Worm (Caenorhabditis elegans): ENCODE measurements around the gene unc-98.

The unc-98 gene

ce11 chrX:7568684-7569289, 4.6 kb downstream of the unc-98 start:
- TF ChIP-seq T22C8.4 (GFP tag; IDR thresholded peaks at IDR 0.05) = no peak
- no peak for TF ChIP-seq ref-1 (GFP tag; conservative IDR thresholded peaks at IDR 0.05)

ce11 chrX:7565005-7565404, 8.4 kb downstream of the unc-98 start, which contains the start of gene vps-52:
vps-52 (plus strand) TSS chrX:7565323.
- TF ChIP-seq klf-2 (GFP tag; conservative IDR thresholded peaks at IDR 0.05) = no peak
- no peak for TF ChIP-seq tab-1 (GFP tag; IDR thresholded peaks at IDR 0.05)
- TF ChIP-seq ztf-23 (GFP tag; IDR thresholded peaks at IDR 0.05) = no peak
- no peak for TF ChIP-seq ztf-29 (GFP tag; IDR thresholded peaks at IDR 0.05)

ce11 chrX:7563425-7563824, 10.0 kb downstream of the unc-98 start:
- TF ChIP-seq ref-1 (GFP tag; conservative IDR thresholded peaks at IDR 0.05) = no peak
- no peak for TF ChIP-seq ztf-29 (GFP tag; IDR thresholded peaks at IDR 0.05)
- TF ChIP-seq klf-2 (GFP tag; conservative IDR thresholded peaks at IDR 0.05) = no peak
- no peak for TF ChIP-seq tab-1 (GFP tag; IDR thresholded peaks at IDR 0.05)
- TF ChIP-seq T22C8.4 (GFP tag; IDR thresholded peaks at IDR 0.05) = no peak
- TF ChIP-seq med-1 (GFP tag; optimal IDR thresholded peaks at IDR 0.05; ENCODE audit: insufficient read depth) = no peak
- no peak for TF ChIP-seq cog-1 (tag; optimal IDR thresholded peaks at IDR 0.05)
- no peak for TF ChIP-seq flt-1 (GFP tag; IDR thresholded peaks at IDR 0.05)
- no peak for TF ChIP-seq ztf-23 (GFP tag; IDR thresholded peaks at IDR 0.05)

- TF ChIP-seq flt-1 (GFP tag; IDR thresholded peaks at IDR 0.05) (no peak), ztf-23 (GFP tag; IDR thresholded peaks at IDR 0.05) (no peak), ref-1 (GFP tag; conservative IDR thresholded peaks at IDR 0.05) (no peak), tab-1 (GFP tag; IDR thresholded peaks at IDR 0.05) (no peak), T22C8.4 (GFP tag; IDR thresholded peaks at IDR 0.05) (no peak), cog-1 (tag; optimal IDR thresholded peaks at IDR 0.05) (no peak), ztf-29 (GFP tag; IDR thresholded peaks at IDR 0.05) (no peak), klf-2 (GFP tag; conservative IDR thresholded peaks at IDR 0.05) (no peak), med-1 (GFP tag; optimal IDR thresholded peaks at IDR 0.05; ENCODE audit: insufficient read depth) (no peak)
Observed at ce11 chrX:7562625-7563024, 10.8 kb downstream of the unc-98 start, which contains the start of gene sto-1. sto-1 (plus strand) TSS chrX:7562824.

DNA sequence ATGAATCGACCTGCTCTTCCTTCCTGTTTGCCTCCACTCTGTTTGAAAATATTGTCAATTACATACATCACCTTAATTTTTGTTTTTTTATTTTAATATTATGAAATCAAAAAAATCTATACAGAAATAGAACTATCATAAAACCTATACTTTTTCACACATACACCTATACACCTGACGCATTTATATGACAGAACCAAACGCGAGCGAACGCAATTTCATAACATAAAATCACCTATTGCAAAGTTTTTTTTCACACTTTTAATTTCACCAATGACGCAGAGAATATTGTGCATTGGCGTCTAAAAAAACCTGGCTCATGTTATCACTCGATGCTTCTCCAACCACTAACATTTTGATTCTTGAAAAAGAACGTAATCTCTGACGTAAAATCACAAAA, 11.4 kb downstream of the unc-98 start:
- TF ChIP-seq tab-1 (GFP tag; IDR thresholded peaks at IDR 0.05) (no peak), flt-1 (GFP tag; IDR thresholded peaks at IDR 0.05) (no peak), klf-2 (GFP tag; conservative IDR thresholded peaks at IDR 0.05) (no peak), ztf-23 (GFP tag; IDR thresholded peaks at IDR 0.05) (no peak), ref-1 (GFP tag; conservative IDR thresholded peaks at IDR 0.05) (no peak), T22C8.4 (GFP tag; IDR thresholded peaks at IDR 0.05) (no peak), med-1 (GFP tag; optimal IDR thresholded peaks at IDR 0.05; ENCODE audit: insufficient read depth) (no peak), ztf-29 (GFP tag; IDR thresholded peaks at IDR 0.05) (no peak)

- TF ChIP-seq flt-1 (GFP tag; IDR thresholded peaks at IDR 0.05) (no peak), cog-1 (tag; optimal IDR thresholded peaks at IDR 0.05) (no peak), ref-1 (GFP tag; conservative IDR thresholded peaks at IDR 0.05) (no peak), med-1 (GFP tag; optimal IDR thresholded peaks at IDR 0.05; ENCODE audit: insufficient read depth) (no peak), tab-1 (GFP tag; IDR thresholded peaks at IDR 0.05) (no peak), T22C8.4 (GFP tag; IDR thresholded peaks at IDR 0.05) (no peak), klf-2 (GFP tag; conservative IDR thresholded peaks at IDR 0.05) (no peak), ztf-29 (GFP tag; IDR thresholded peaks at IDR 0.05) (no peak), ztf-23 (GFP tag; IDR thresholded peaks at IDR 0.05) (no peak)
Observed at ce11 chrX:7558928-7559455, 14.4 kb downstream of the unc-98 start, which contains the start of the genes PDB1.1 and F08C6.5. PDB1.1 (minus strand) TSS chrX:7559085. F08C6.5 (plus strand) TSS chrX:7559405.

- no peak for TF ChIP-seq ztf-29 (GFP tag; IDR thresholded peaks at IDR 0.05)
- TF ChIP-seq med-1 (GFP tag; optimal IDR thresholded peaks at IDR 0.05; ENCODE audit: insufficient read depth) = no peak
- no peak for TF ChIP-seq klf-2 (GFP tag; conservative IDR thresholded peaks at IDR 0.05)
Observed at ce11 chrX:7554326-7554725, 19.1 kb downstream of the unc-98 start, which contains the start of gene F46C8.8. F46C8.8 (minus strand) TSS chrX:7554426.

ce11 chrX:7553331-7553730, 20.1 kb downstream of the unc-98 start:
- no peak for TF ChIP-seq ztf-29 (GFP tag; IDR thresholded peaks at IDR 0.05)
- no peak for TF ChIP-seq med-1 (GFP tag; optimal IDR thresholded peaks at IDR 0.05; ENCODE audit: insufficient read depth)
- no peak for TF ChIP-seq cog-1 (tag; optimal IDR thresholded peaks at IDR 0.05)
- TF ChIP-seq T22C8.4 (GFP tag; IDR thresholded peaks at IDR 0.05) = no peak
- no peak for TF ChIP-seq ref-1 (GFP tag; conservative IDR thresholded peaks at IDR 0.05)
- no peak for TF ChIP-seq ztf-23 (GFP tag; IDR thresholded peaks at IDR 0.05)
- no peak for TF ChIP-seq klf-2 (GFP tag; conservative IDR thresholded peaks at IDR 0.05)
- no peak for TF ChIP-seq tab-1 (GFP tag; IDR thresholded peaks at IDR 0.05)
- no peak for TF ChIP-seq flt-1 (GFP tag; IDR thresholded peaks at IDR 0.05)

DNA sequence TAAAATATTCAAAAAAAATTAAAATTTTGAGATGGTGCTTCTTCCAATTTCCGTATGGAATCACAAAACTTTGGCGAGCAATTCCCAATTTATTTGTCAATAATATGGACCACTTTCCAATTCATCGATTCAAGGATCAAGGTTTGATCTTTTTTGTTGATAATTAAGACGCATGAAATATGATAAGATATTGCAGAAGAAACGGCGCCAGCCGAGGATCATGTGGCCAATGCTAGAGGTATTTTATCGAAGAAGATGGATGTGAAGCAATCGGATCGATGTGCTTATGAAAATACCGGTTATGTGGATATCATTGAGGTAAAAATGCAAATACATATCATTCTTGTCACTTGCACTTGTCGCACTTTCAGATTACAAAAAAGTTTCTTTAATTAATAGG, 23.0 kb downstream of the unc-98 start:
- TF ChIP-seq med-1 (GFP tag; optimal IDR thresholded peaks at IDR 0.05; ENCODE audit: insufficient read depth) = no peak
- TF ChIP-seq cog-1 (tag; optimal IDR thresholded peaks at IDR 0.05) = no peak
- TF ChIP-seq ref-1 (GFP tag; conservative IDR thresholded peaks at IDR 0.05) = no peak
- no peak for TF ChIP-seq T22C8.4 (GFP tag; IDR thresholded peaks at IDR 0.05)
- TF ChIP-seq ztf-23 (GFP tag; IDR thresholded peaks at IDR 0.05) = no peak
- no peak for TF ChIP-seq tab-1 (GFP tag; IDR thresholded peaks at IDR 0.05)
- no peak for TF ChIP-seq klf-2 (GFP tag; conservative IDR thresholded peaks at IDR 0.05)
- no peak for TF ChIP-seq ztf-29 (GFP tag; IDR thresholded peaks at IDR 0.05)
- TF ChIP-seq flt-1 (GFP tag; IDR thresholded peaks at IDR 0.05) = no peak

- TF ChIP-seq tab-1 (GFP tag; IDR thresholded peaks at IDR 0.05) = no peak
- TF ChIP-seq cog-1 (tag; optimal IDR thresholded peaks at IDR 0.05) = no peak
- TF ChIP-seq ref-1 (GFP tag; conservative IDR thresholded peaks at IDR 0.05) = no peak
- no peak for TF ChIP-seq klf-2 (GFP tag; conservative IDR thresholded peaks at IDR 0.05)
- no peak for TF ChIP-seq flt-1 (GFP tag; IDR thresholded peaks at IDR 0.05)
- TF ChIP-seq ztf-29 (GFP tag; IDR thresholded peaks at IDR 0.05) = no peak
- TF ChIP-seq ztf-23 (GFP tag; IDR thresholded peaks at IDR 0.05) = no peak
- no peak for TF ChIP-seq T22C8.4 (GFP tag; IDR thresholded peaks at IDR 0.05)
- TF ChIP-seq med-1 (GFP tag; optimal IDR thresholded peaks at IDR 0.05; ENCODE audit: insufficient read depth) = no peak
Observed at ce11 chrX:7548158-7548557, 25.3 kb downstream of the unc-98 start, which contains the start of gene F46C8.1. F46C8.1 (plus strand) TSS chrX:7548458.
